Fruit fly (Drosophila melanogaster): ENCODE data around the gene CG15005.

DNA sequence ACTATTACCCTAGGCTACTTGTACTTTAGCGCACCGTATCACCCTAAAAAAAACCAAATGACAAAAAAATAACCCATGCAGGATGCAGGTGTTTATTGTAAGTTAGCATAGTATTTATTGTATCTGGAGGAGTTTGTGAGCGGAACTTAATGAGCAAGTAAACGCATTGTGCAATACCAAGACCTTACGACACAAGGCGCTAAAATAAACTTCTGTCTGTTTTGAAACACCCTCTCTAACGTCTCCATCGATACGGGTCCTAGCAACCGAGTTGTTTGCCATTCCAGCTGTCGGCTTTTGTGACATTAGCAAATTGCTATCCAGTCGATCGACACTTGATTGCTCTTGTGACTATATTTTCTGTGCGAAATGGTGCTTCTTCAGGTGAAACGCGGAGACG, 30.6 kb downstream of the CG15005 start, which contains the start of gene CG18675:
- TF ChIP-seq D1 (tag; optimal IDR thresholded peaks at IDR 0.05) (no peak), rn (GFP tag; IDR thresholded peaks at IDR 0.05) (no peak), CG9948 (tag; optimal IDR thresholded peaks at IDR 0.05) (no peak), EcR (GFP tag; optimal IDR thresholded peaks at IDR 0.05) (no peak), CG8301 (tag; optimal IDR thresholded peaks at IDR 0.05) (no peak), CG12605 (GFP tag; IDR thresholded peaks at IDR 0.05) (no peak), gl (tag; optimal IDR thresholded peaks at IDR 0.05) (no peak), Pif1B (GFP tag; optimal IDR thresholded peaks at IDR 0.05) (no peak), Pif1A (GFP tag; optimal IDR thresholded peaks at IDR 0.05) (no peak)

Data from whole organism, pupa.